Worm (Caenorhabditis elegans): Measurements from ENCODE around the gene scrm-3.
"Not testable (repeated sequence)": the region's sequence is repeated elsewhere in the genome, so short reads cannot be mapped to it uniquely, and the experiment has no call there.

ce11 chrV:3399952-3400351, 42.9 kb upstream of the scrm-3 start, which contains the start of gene T20D4.10:
- not testable (repeated sequence) for TF ChIP-seq W03F9.2, him-1 (tag; optimal IDR thresholded peaks at IDR 0.05)
